Worm (Caenorhabditis elegans) whole organism, young adult: ENCODE measurements around the gene C25H3.16.

Source experiments
- B0261.1 ChIP-seq: sonication (generic microtip); optimal IDR thresholded peaks from 2 replicates; lab custom pipeline; 2016; ENCODE audit warnings: mild to moderate bottlenecking, missing genetic modification characterization, moderate library complexity, missing compliant biosample characterization
- C06A6.2 ChIP-seq: fragments of 200-800 bp; sonication (Bioruptor generic); conservative IDR thresholded peaks from 2 replicates; pipeline ENCODE4 v1.3.6; 2022; ENCODE audit warnings: missing genetic modification characterization, missing compliant biosample characterization
- F33H1.4 ChIP-seq: fragments of 200-800 bp; sonication (Bioruptor generic); IDR thresholded peaks from 2 replicates; pipeline ENCODE4 v1.3.6; 2022; ENCODE audit warnings: missing genetic modification reagents, missing genetic modification characterization, missing compliant biosample characterization
- K11D2.4 ChIP-seq: fragments of 200-800 bp; sonication (Bioruptor generic); IDR thresholded peaks from 2 replicates; pipeline ENCODE4 v1.3.6; 2022; ENCODE audit warnings: missing genetic modification reagents, missing genetic modification characterization, missing compliant biosample characterization
- T26A5.8 ChIP-seq: sonication (generic microtip); optimal IDR thresholded peaks from 2 replicates; lab custom pipeline; 2016; ENCODE audit warnings: missing genetic modification characterization, missing compliant biosample characterization
- Y53F4B.3 ChIP-seq: fragments of 200-800 bp; sonication (Bioruptor generic); IDR thresholded peaks from 2 replicates; pipeline ENCODE4 v1.3.6; 2022; ENCODE audit warnings: missing genetic modification reagents, missing genetic modification characterization, missing compliant biosample characterization
- Y67H2A.10 ChIP-seq: fragments of 200-800 bp; sonication (Bioruptor generic); conservative IDR thresholded peaks from 2 replicates; pipeline ENCODE4 v1.3.6; 2022; ENCODE audit warnings: missing genetic modification reagents, missing genetic modification characterization, missing compliant biosample characterization
- Y95B8A.8 ChIP-seq: fragments of 200-800 bp; sonication (Bioruptor generic); IDR thresholded peaks from 2 replicates; pipeline ENCODE4 v1.3.6; 2022; ENCODE audit warnings: missing genetic modification reagents, missing genetic modification characterization, missing compliant biosample characterization
- ZK185.1 ChIP-seq: sonication (generic microtip); optimal IDR thresholded peaks from 2 replicates; lab custom pipeline; 2016; ENCODE audit warnings: mild to moderate bottlenecking, missing genetic modification characterization, missing compliant biosample characterization; ENCODE audit not compliant: poor library complexity, severe bottlenecking
- aptf-2 ChIP-seq: fragments of 200-800 bp; sonication (Bioruptor generic); conservative IDR thresholded peaks from 2 replicates; pipeline ENCODE4 v1.3.6; 2022; ENCODE audit warnings: missing genetic modification reagents, missing genetic modification characterization, missing compliant biosample characterization
- attf-5 ChIP-seq: fragments of 200-800 bp; sonication (Bioruptor generic); optimal IDR thresholded peaks from 2 replicates; lab custom pipeline; 2018; ENCODE audit warnings: mild to moderate bottlenecking, missing genetic modification characterization, missing compliant biosample characterization
- ccch-3 ChIP-seq: fragments of 200-800 bp; sonication (Bioruptor generic); optimal IDR thresholded peaks from 2 replicates; lab custom pipeline; 2018; ENCODE audit warnings: mild to moderate bottlenecking, missing genetic modification characterization, missing compliant biosample characterization
- cebp-1 ChIP-seq, 2 experiments: fragments of 200-800 bp in 1 of 2; sonication (Bioruptor generic) in 1 of 2; sonication (generic microtip) in 1 of 2; IDR thresholded peaks in 1 of 2; optimal IDR thresholded peaks in 1 of 2; 2 replicates each; pipeline versions ENCODE4 v1.3.6 to Lab custom; 2017 to 2022; ENCODE audit warnings: missing compliant biosample characterization in 2 of 2, missing genetic modification characterization in 2 of 2, mild to moderate bottlenecking in 1 of 2, missing genetic modification reagents in 1 of 2, moderate library complexity in 1 of 2
- ceh-27 ChIP-seq: fragments of 200-800 bp; sonication (Bioruptor generic); optimal IDR thresholded peaks from 2 replicates; lab custom pipeline; 2018; ENCODE audit warnings: mild to moderate bottlenecking, missing genetic modification characterization, moderate library complexity, missing compliant biosample characterization
- ceh-40 ChIP-seq: fragments of 200-800 bp; sonication (Bioruptor generic); IDR thresholded peaks from 2 replicates; pipeline ENCODE4 v1.3.6; 2022; ENCODE audit warnings: missing genetic modification characterization, missing compliant biosample characterization
- chd-7 ChIP-seq: sonication (generic microtip); optimal IDR thresholded peaks from 2 replicates; lab custom pipeline; 2016; ENCODE audit warnings: mild to moderate bottlenecking, missing genetic modification characterization, moderate library complexity, missing compliant biosample characterization
- die-1 ChIP-seq: sonication (generic microtip); optimal IDR thresholded peaks from 2 replicates; lab custom pipeline; 2016; ENCODE audit warnings: missing genotype, mild to moderate bottlenecking, missing genetic modification characterization, missing compliant biosample characterization
- dpff-1 ChIP-seq: sonication (generic microtip); optimal IDR thresholded peaks from 2 replicates; lab custom pipeline; 2017; ENCODE audit warnings: mild to moderate bottlenecking, missing genetic modification characterization, missing compliant biosample characterization
- dpl-1 ChIP-seq: fragments of 150-350 bp; optimal IDR thresholded peaks from 2 replicates; lab custom pipeline; 2014; ENCODE audit warnings: missing biosample characterization, missing genetic modification reagents, missing genetic modification characterization
- egl-44 ChIP-seq: fragments of 200-800 bp; sonication (Bioruptor generic); IDR thresholded peaks from 2 replicates; pipeline ENCODE4 v1.3.6; 2022; ENCODE audit warnings: missing genetic modification reagents, missing genetic modification characterization, missing compliant biosample characterization
- egrh-3 ChIP-seq: fragments of 200-800 bp; sonication (Bioruptor generic); IDR thresholded peaks from 2 replicates; pipeline ENCODE4 v1.3.6; 2022; ENCODE audit warnings: missing genetic modification reagents, missing genetic modification characterization, missing compliant biosample characterization
- ekl-4 ChIP-seq: fragments of 200-800 bp; sonication (Bioruptor generic); IDR thresholded peaks from 2 replicates; pipeline ENCODE4 v1.3.6; 2022; ENCODE audit warnings: missing genetic modification reagents, missing genetic modification characterization, missing compliant biosample characterization
- ets-4 ChIP-seq: fragments of 200-800 bp; sonication (Bioruptor generic); optimal IDR thresholded peaks from 2 replicates; lab custom pipeline; 2018; ENCODE audit warnings: mild to moderate bottlenecking, missing genetic modification characterization, missing compliant biosample characterization
- hrde-1 ChIP-seq: sonication (generic microtip); optimal IDR thresholded peaks from 2 replicates; lab custom pipeline; 2016; ENCODE audit warnings: missing genetic modification characterization, mild to moderate bottlenecking, missing compliant biosample characterization, moderate library complexity, missing genotype, missing genetic modification reagents, borderline replicate concordance
- let-607 ChIP-seq, 2 experiments: fragments of 200-800 bp in 1 of 2; sonication (Bioruptor generic) in 1 of 2; sonication (generic microtip) in 1 of 2; optimal IDR thresholded peaks; 2 replicates each; lab custom pipeline; 2016 to 2018; ENCODE audit warnings: mild to moderate bottlenecking in 2 of 2, missing compliant biosample characterization in 2 of 2, missing genetic modification characterization in 2 of 2, moderate library complexity in 2 of 2, missing genotype in 1 of 2
- lin-40 ChIP-seq: sonication (generic microtip); optimal IDR thresholded peaks from 2 replicates; lab custom pipeline; 2016; ENCODE audit warnings: missing genetic modification characterization, mild to moderate bottlenecking, missing compliant biosample characterization, missing genotype, missing genetic modification reagents
- lin-54 ChIP-seq: fragments of 200-800 bp; sonication (Bioruptor generic); optimal IDR thresholded peaks from 2 replicates; lab custom pipeline; 2018; ENCODE audit warnings: mild to moderate bottlenecking, missing genetic modification characterization, missing compliant biosample characterization
- lsy-27 ChIP-seq: sonication (generic microtip); optimal IDR thresholded peaks from 2 replicates; lab custom pipeline; 2017; ENCODE audit warnings: missing genetic modification characterization, mild to moderate bottlenecking, missing compliant biosample characterization, antibody characterized with exemption, missing genotype, borderline replicate concordance; ENCODE audit not compliant: insufficient read depth
- madf-6 ChIP-seq: fragments of 200-800 bp; sonication (Bioruptor generic); IDR thresholded peaks from 2 replicates; pipeline ENCODE4 v1.3.6; 2022; ENCODE audit warnings: missing genetic modification reagents, missing genetic modification characterization, missing compliant biosample characterization
- nfyb-1 ChIP-seq: fragments of 200-800 bp; sonication (Bioruptor generic); IDR thresholded peaks from 2 replicates; pipeline ENCODE4 v1.3.6; 2022; ENCODE audit warnings: missing genetic modification reagents, missing genetic modification characterization, missing compliant biosample characterization
- nhr-80 ChIP-seq: sonication (generic microtip); optimal IDR thresholded peaks from 2 replicates; lab custom pipeline; 2016; ENCODE audit warnings: missing genetic modification characterization, missing compliant biosample characterization
- pbrm-1 ChIP-seq: fragments of 200-800 bp; sonication (Bioruptor generic); IDR thresholded peaks from 2 replicates; pipeline ENCODE4 v1.3.6; 2022; ENCODE audit warnings: missing genetic modification reagents, missing genetic modification characterization, missing compliant biosample characterization
- pha-4 ChIP-seq: fragments of 150-350 bp; sonication (generic microtip); optimal IDR thresholded peaks from 2 replicates; lab custom pipeline; 2014; ENCODE audit warnings: missing biosample characterization, missing genetic modification reagents, missing genetic modification characterization
- rec-8 ChIP-seq, 2 experiments: sonication (generic microtip); optimal IDR thresholded peaks; 2 replicates each; lab custom pipeline; 2016; ENCODE audit warnings: mild to moderate bottlenecking in 2 of 2, missing genetic modification characterization in 2 of 2, missing genetic modification reagents in 2 of 2, missing genotype in 2 of 2, missing biosample characterization in 1 of 2, missing compliant biosample characterization in 1 of 2, moderate library complexity in 1 of 2
- rpc-1 ChIP-seq, 2 experiments: fragments of 150-350 bp in 1 of 2; sonication (generic microtip) in 1 of 2; optimal IDR thresholded peaks; 2 replicates each; lab custom pipeline; 2014 to 2018; ENCODE audit warnings: missing biosample characterization in 1 of 2, missing genetic modification characterization in 1 of 2, missing genetic modification reagents in 1 of 2, missing genotype in 1 of 2
- sea-2 ChIP-seq: fragments of 200-800 bp; sonication (Bioruptor generic); IDR thresholded peaks from 2 replicates; pipeline ENCODE4 v1.3.6; 2022; ENCODE audit warnings: missing genetic modification characterization, missing compliant biosample characterization
- ztf-18 ChIP-seq: sonication (generic microtip); optimal IDR thresholded peaks from 2 replicates; lab custom pipeline; 2016; ENCODE audit warnings: missing genotype, mild to moderate bottlenecking, missing genetic modification characterization, missing compliant biosample characterization
- ztf-25 ChIP-seq: fragments of 200-800 bp; sonication (Bioruptor generic); IDR thresholded peaks from 2 replicates; pipeline ENCODE4 v1.3.6; 2022; ENCODE audit warnings: missing genetic modification reagents, missing genetic modification characterization, missing compliant biosample characterization
- ztf-28 ChIP-seq: fragments of 200-800 bp; sonication (Bioruptor generic); IDR thresholded peaks from 2 replicates; pipeline ENCODE4 v1.3.6; 2022; ENCODE audit warnings: missing genetic modification reagents, missing genetic modification characterization, missing compliant biosample characterization
- ztf-3 ChIP-seq: fragments of 200-800 bp; sonication (Bioruptor generic); optimal IDR thresholded peaks from 2 replicates; lab custom pipeline; 2018; ENCODE audit warnings: mild to moderate bottlenecking, missing genetic modification characterization, missing compliant biosample characterization

Gene C25H3.16

ce11 chrII:5704479-5704878 lies 38.4 kb downstream of the C25H3.16 start:
- TF ChIP-seq ets-4 (GFP tag; lab: Kevin White, UChicago) (no peak), madf-6 (GFP tag; lab: Robert Waterston, UW) (no peak), egrh-3 (no peak), dpff-1 (tag; lab: Kevin White, UChicago) (no peak), ceh-40 (GFP tag; lab: Robert Waterston, UW) (no peak), Y95B8A.8 (no peak), K11D2.4 (GFP tag; lab: Robert Waterston, UW) (no peak), T26A5.8 (tag; lab: Kevin White, UChicago) (no peak), ceh-27 (GFP tag; lab: Kevin White, UChicago) (no peak), die-1 (no peak), rpc-1 (optimal IDR thresholded peaks at IDR 0.05; lab: Kevin White, UChicago) (no peak), rpc-1 (tag; optimal IDR thresholded peaks at IDR 0.05; lab: Kevin White, UChicago) (no peak), ztf-18 (tag; lab: Kevin White, UChicago) (no peak), dpl-1 (GFP tag; lab: Kevin White, UChicago) (no peak), F33H1.4 (no peak), aptf-2 (GFP tag; lab: Robert Waterston, UW) (no peak), egl-44 (GFP tag; lab: Robert Waterston, UW) (no peak), chd-7 (no peak)

- TF ChIP-seq nfyb-1 (GFP tag; lab: Robert Waterston, UW) (0 out of 2 replicates have a peak, but pooled peaks have one; percentile 34), cebp-1 (GFP tag; IDR thresholded peaks at IDR 0.05; lab: Robert Waterston, UW) (no peak), cebp-1 (tag; optimal IDR thresholded peaks at IDR 0.05; lab: Kevin White, UChicago) (no peak)
Observed at ce11 chrII:5707532-5707931, 41.4 kb downstream of the C25H3.16 start, which contains the start of gene osta-2. TSS of gene osta-2 (plus strand) at chrII:5707691.

- TF ChIP-seq lin-40 (no peak), ztf-28 (GFP tag; lab: Robert Waterston, UW) (no peak), lsy-27 (tag; lab: Kevin White, UChicago) (no peak), dpl-1 (GFP tag; lab: Kevin White, UChicago) (no peak), ztf-18 (tag; lab: Kevin White, UChicago) (no peak), ZK185.1 (tag; lab: Kevin White, UChicago) (no peak), B0261.1 (tag; lab: Kevin White, UChicago) (no peak), C06A6.2 (no peak), ztf-25 (GFP tag; lab: Robert Waterston, UW) (no peak)
Observed at ce11 chrII:5708154-5708553, 42.1 kb downstream of the C25H3.16 start.

- TF ChIP-seq egl-44 (GFP tag; lab: Robert Waterston, UW) (no peak), pbrm-1 (no peak)
Observed at ce11 chrII:5710835-5711234, 44.7 kb downstream of the C25H3.16 start.

- TF ChIP-seq Y67H2A.10 (GFP tag; lab: Robert Waterston, UW) (no peak), Y53F4B.3 (no peak), sea-2 (no peak), pbrm-1 (no peak), dpff-1 (tag; lab: Kevin White, UChicago) (no peak), ztf-28 (GFP tag; lab: Robert Waterston, UW) (no peak), attf-5 (GFP tag; lab: Kevin White, UChicago) (no peak), ekl-4 (GFP tag; lab: Robert Waterston, UW) (peak; percentile 43; the same call in 1 of the 2 replicates), egrh-3 (no peak), nhr-80 (tag; lab: Kevin White, UChicago) (no peak), rec-8 (tag; optimal IDR thresholded peaks at IDR 0.05; lab: Kevin White, UChicago) (no peak), let-607 (tag; optimal IDR thresholded peaks at IDR 0.05; lab: Kevin White, UChicago) (no peak), ccch-3 (GFP tag; lab: Kevin White, UChicago) (no peak), hrde-1 (tag; lab: Kevin White, UChicago) (peak; percentile 68), lin-54 (GFP tag; lab: Kevin White, UChicago) (peak; percentile 20), cebp-1 (GFP tag; IDR thresholded peaks at IDR 0.05; lab: Robert Waterston, UW) (no peak), cebp-1 (tag; optimal IDR thresholded peaks at IDR 0.05; lab: Kevin White, UChicago) (peak; percentile 24), pha-4 (tag; lab: Kevin White, UChicago) (no peak), ztf-3 (no peak)
Observed at ce11 chrII:5712126-5712525, 46.0 kb downstream of the C25H3.16 start.
